Worm (Caenorhabditis elegans) whole organism, L4 larva: ENCODE data around the gene myrf-1.
"Not testable (repeated sequence)": the region's sequence is repeated elsewhere in the genome, so short reads cannot be mapped to it uniquely, and the experiment has no call there.

ENCODE experiments used
- D1046.2 ChIP-seq: fragments of 200-800 bp; sonication (Bioruptor generic); IDR thresholded peaks from 2 replicates; pipeline ENCODE4 v1.3.6; 2022; ENCODE audit warnings: missing genetic modification characterization, missing compliant biosample characterization
- aly-2 ChIP-seq: sonication (generic microtip); optimal IDR thresholded peaks from 2 replicates; lab custom pipeline; 2018; ENCODE audit warnings: missing biosample characterization, missing genetic modification characterization
- ama-1 ChIP-seq: fragments of 150-350 bp; optimal IDR thresholded peaks from 2 replicates; lab custom pipeline; 2014; ENCODE audit warnings: inconsistent platforms, mixed read lengths
- ceh-20 ChIP-seq: fragments of 200-800 bp; sonication (Bioruptor generic); IDR thresholded peaks from 2 replicates; pipeline ENCODE4 v1.3.6; 2022; ENCODE audit warnings: missing genetic modification reagents, missing genetic modification characterization, missing compliant biosample characterization
- ceh-28 ChIP-seq: fragments of 150-350 bp; optimal IDR thresholded peaks from 2 replicates; lab custom pipeline; 2014; ENCODE audit warnings: missing biosample characterization, missing genetic modification reagents, missing genetic modification characterization
- ceh-62 ChIP-seq: sonication (generic microtip); optimal IDR thresholded peaks from 2 replicates; lab custom pipeline; 2017; ENCODE audit warnings: missing biosample characterization, missing genetic modification characterization
- daf-16 ChIP-seq, 3 experiments: sonication (generic microtip); optimal IDR thresholded peaks; 2 replicates each; lab custom pipeline; 2016 to 2017; ENCODE audit warnings: missing genetic modification characterization in 3 of 3, missing genetic modification reagents in 3 of 3, mild to moderate bottlenecking in 2 of 3, missing compliant biosample characterization in 2 of 3, missing biosample characterization in 1 of 3, moderate library complexity in 1 of 3
- daf-19 ChIP-seq: fragments of 200-800 bp; sonication (Bioruptor generic); conservative IDR thresholded peaks from 2 replicates; pipeline ENCODE4 v1.3.6; 2022; ENCODE audit warnings: missing genetic modification characterization, missing compliant biosample characterization
- daf-8 ChIP-seq: fragments of 200-800 bp; sonication (Bioruptor generic); IDR thresholded peaks from 2 replicates; pipeline ENCODE4 v1.3.6; 2022; ENCODE audit warnings: missing genetic modification characterization, missing compliant biosample characterization
- dmd-8 ChIP-seq: fragments of 200-800 bp; sonication (Bioruptor generic); IDR thresholded peaks from 2 replicates; pipeline ENCODE4 v1.3.6; 2022; ENCODE audit warnings: missing genetic modification characterization, missing compliant biosample characterization
- dmd-9 ChIP-seq: fragments of 200-800 bp; sonication (Bioruptor generic); IDR thresholded peaks from 2 replicates; pipeline ENCODE4 v1.3.6; 2022; ENCODE audit warnings: missing genetic modification reagents, missing genetic modification characterization, missing compliant biosample characterization
- dve-1 ChIP-seq: sonication (generic microtip); optimal IDR thresholded peaks from 2 replicates; lab custom pipeline; 2017; ENCODE audit warnings: antibody characterized with exemption, mild to moderate bottlenecking, missing genetic modification characterization, missing compliant biosample characterization; ENCODE audit not compliant: insufficient read depth
- egl-43 ChIP-seq: fragments of 200-800 bp; sonication (Bioruptor generic); IDR thresholded peaks from 2 replicates; pipeline ENCODE4 v1.3.6; 2022; ENCODE audit warnings: missing genetic modification reagents, missing genetic modification characterization, missing compliant biosample characterization
- fos-1 ChIP-seq: fragments of 150-350 bp; optimal IDR thresholded peaks from 2 replicates; lab custom pipeline; 2014; ENCODE audit warnings: missing biosample characterization, missing genetic modification characterization
- hif-1 ChIP-seq, 2 experiments: sonication (generic microtip); optimal IDR thresholded peaks; 2 replicates each; lab custom pipeline; 2016 to 2017; ENCODE audit warnings: missing compliant biosample characterization in 2 of 2, missing genetic modification characterization in 2 of 2, missing genetic modification reagents in 2 of 2, missing genotype in 2 of 2, mild to moderate bottlenecking in 1 of 2
- lim-7 ChIP-seq: fragments of 200-800 bp; sonication (Bioruptor generic); IDR thresholded peaks from 2 replicates; pipeline ENCODE4 v1.3.6; 2022; ENCODE audit warnings: missing genetic modification characterization, missing compliant biosample characterization
- lin-13 ChIP-seq: fragments of 150-350 bp; optimal IDR thresholded peaks from 2 replicates; lab custom pipeline; 2014; ENCODE audit warnings: missing biosample characterization, missing genetic modification reagents, missing genetic modification characterization
- lsy-2 ChIP-seq, 2 experiments: fragments of 150-350 bp in 1 of 2; sonication (generic microtip) in 1 of 2; optimal IDR thresholded peaks; 2 replicates each; lab custom pipeline; 2014 to 2017; ENCODE audit warnings: missing biosample characterization in 2 of 2, missing genetic modification characterization in 2 of 2
- madf-9 ChIP-seq: fragments of 200-800 bp; sonication (Bioruptor generic); conservative IDR thresholded peaks from 2 replicates; pipeline ENCODE4 v1.3.6; 2022; ENCODE audit warnings: missing genetic modification reagents, missing genetic modification characterization, missing compliant biosample characterization
- mdl-1 ChIP-seq, 2 experiments: fragments of 150-350 bp in 1 of 2; sonication (generic microtip) in 1 of 2; optimal IDR thresholded peaks; 2 replicates each; lab custom pipeline; 2014 to 2017; ENCODE audit warnings: missing biosample characterization in 2 of 2, missing genetic modification characterization in 2 of 2
- mep-1 ChIP-seq: fragments of 150-350 bp; sonication (generic microtip); optimal IDR thresholded peaks from 3 replicates; lab custom pipeline; 2014; ENCODE audit warnings: missing biosample characterization, missing genetic modification characterization
- mes-2 ChIP-seq: sonication (generic microtip); optimal IDR thresholded peaks from 2 replicates; lab custom pipeline; 2016; ENCODE audit warnings: missing genotype, mild to moderate bottlenecking, missing genetic modification characterization, missing compliant biosample characterization; ENCODE audit not compliant: poor library complexity, severe bottlenecking
- nhr-10 ChIP-seq: fragments of 150-350 bp; optimal IDR thresholded peaks from 2 replicates; lab custom pipeline; 2014; ENCODE audit warnings: missing biosample characterization, missing genetic modification characterization
- nhr-11 ChIP-seq: fragments of 150-350 bp; optimal IDR thresholded peaks from 2 replicates; lab custom pipeline; 2014; ENCODE audit warnings: missing biosample characterization, missing genetic modification characterization
- nhr-28 ChIP-seq: fragments of 150-350 bp; optimal IDR thresholded peaks from 2 replicates; lab custom pipeline; 2014; ENCODE audit warnings: missing biosample characterization, missing genetic modification characterization
- nhr-6 ChIP-seq: fragments of 150-350 bp; optimal IDR thresholded peaks from 2 replicates; lab custom pipeline; 2014; ENCODE audit warnings: missing biosample characterization, missing genetic modification characterization
- nhr-76 ChIP-seq: fragments of 150-350 bp; optimal IDR thresholded peaks from 2 replicates; lab custom pipeline; 2014; ENCODE audit warnings: missing biosample characterization, missing genetic modification characterization
- nhr-77 ChIP-seq: fragments of 150-350 bp; optimal IDR thresholded peaks from 2 replicates; lab custom pipeline; 2014; ENCODE audit warnings: missing biosample characterization, missing genetic modification characterization
- pqm-1 ChIP-seq: sonication (generic microtip); optimal IDR thresholded peaks from 2 replicates; lab custom pipeline; 2017; ENCODE audit warnings: missing biosample characterization, missing genetic modification characterization
- sdz-12 ChIP-seq: fragments of 200-800 bp; sonication (Bioruptor generic); optimal IDR thresholded peaks from 2 replicates; lab custom pipeline; 2018; ENCODE audit warnings: mild to moderate bottlenecking, missing genetic modification characterization, missing compliant biosample characterization
- spr-3 ChIP-seq: fragments of 200-800 bp; sonication (Bioruptor generic); optimal IDR thresholded peaks from 2 replicates; lab custom pipeline; 2018; ENCODE audit warnings: mild to moderate bottlenecking, missing genetic modification characterization, missing compliant biosample characterization
- tag-97 ChIP-seq: fragments of 200-800 bp; sonication (Bioruptor generic); IDR thresholded peaks from 2 replicates; pipeline ENCODE4 v1.3.6; 2022; ENCODE audit warnings: missing genetic modification characterization, missing compliant biosample characterization
- tra-1 ChIP-seq: fragments of 200-800 bp; sonication (Bioruptor generic); IDR thresholded peaks from 2 replicates; pipeline ENCODE4 v1.3.6; 2022; ENCODE audit warnings: missing genetic modification reagents, missing genetic modification characterization, missing compliant biosample characterization
- unc-39 ChIP-seq: sonication (generic microtip); optimal IDR thresholded peaks from 2 replicates; lab custom pipeline; 2017; ENCODE audit warnings: missing biosample characterization, missing genetic modification characterization
- unc-62 ChIP-seq, 3 experiments: fragments of 150-350 bp in 1 of 3; sonication (generic microtip); optimal IDR thresholded peaks in 2 of 3; peaks in 1 of 3; 1 replicate in 1 of 3; 2 replicates in 2 of 3; lab custom pipeline; 2014 to 2017; ENCODE audit warnings: missing biosample characterization in 3 of 3, missing genetic modification characterization in 3 of 3, missing genetic modification reagents in 3 of 3, missing genotype in 1 of 3
- vab-7 ChIP-seq: fragments of 200-800 bp; sonication (Bioruptor generic); IDR thresholded peaks from 2 replicates; pipeline ENCODE4 v1.3.6; 2022; ENCODE audit warnings: missing genetic modification reagents, missing genetic modification characterization, missing compliant biosample characterization

The myrf-1 gene

ce11 chrII:10494467-10494866, 7.9 kb downstream of the myrf-1 start, which contains the start of gene ZK666.14:
ZK666.14 (plus strand) TSS chrII:10494767.
- TF ChIP-seq daf-19 (GFP tag; lab: Robert Waterston, UW) = no peak
- TF ChIP-seq unc-62 (GFP tag; optimal IDR thresholded peaks at IDR 0.05 in 1 of 2; lab: Kevin White, UChicago) = no peak
- no peak for TF ChIP-seq unc-62 (tag; optimal IDR thresholded peaks at IDR 0.05; lab: Kevin White, UChicago)
- no peak for TF ChIP-seq spr-3 (GFP tag; lab: Kevin White, UChicago)
- no peak for TF ChIP-seq ceh-20 (GFP tag; lab: Robert Waterston, UW)
- TF ChIP-seq aly-2 (tag; lab: Kevin White, UChicago) = no peak
- no peak for TF ChIP-seq dmd-9 (GFP tag; lab: Robert Waterston, UW)
- TF ChIP-seq ceh-62 = no peak
- no peak for TF ChIP-seq fos-1 (tag; lab: Kevin White, UChicago)
- no peak for TF ChIP-seq tra-1 (GFP tag; lab: Robert Waterston, UW)
- no peak for TF ChIP-seq nhr-76 (tag; lab: Kevin White, UChicago)
- no peak for TF ChIP-seq mes-2 (tag; lab: Kevin White, UChicago)
- TF ChIP-seq mdl-1 (tag; optimal IDR thresholded peaks at IDR 0.05; lab: Kevin White, UChicago) = no peak
- TF ChIP-seq daf-8 = no peak
- no peak for TF ChIP-seq ama-1 (lab: Kevin White, UChicago)

- TF ChIP-seq egl-43 (GFP tag; lab: Robert Waterston, UW); unc-62 (GFP tag; optimal IDR thresholded peaks at IDR 0.05 in 1 of 2; lab: Kevin White, UChicago); unc-62 (tag; optimal IDR thresholded peaks at IDR 0.05; lab: Kevin White, UChicago); tag-97 (GFP tag; lab: Robert Waterston, UW): not testable (repeated sequence)
Observed at ce11 chrII:10493034-10493433, 9.3 kb downstream of the myrf-1 start, which contains the start of gene ZK666.8. ZK666.8 (minus strand) TSS chrII:10493134.

ce11 chrII:10490329-10490728, 12.0 kb downstream of the myrf-1 start, which contains the start of gene clec-61:
clec-61 (minus strand) TSS chrII:10490537.
- TF ChIP-seq hif-1 (tag; optimal IDR thresholded peaks at IDR 0.05; lab: Kevin White, UChicago) (no peak), nhr-28 (tag; lab: Kevin White, UChicago) (peak; percentile 58), nhr-77 (tag; lab: Kevin White, UChicago) (no peak), daf-16 (GFP tag; optimal IDR thresholded peaks at IDR 0.05; lab: Kevin White, UChicago) (no peak), daf-16 (tag; optimal IDR thresholded peaks at IDR 0.05; lab: Kevin White, UChicago) (peak; percentile 87), D1046.2 (GFP tag; lab: Robert Waterston, UW) (no peak), pqm-1 (peak; percentile 23), dmd-8 (GFP tag; lab: Robert Waterston, UW) (no peak), dve-1 (tag; lab: Kevin White, UChicago) (peak; percentile 18)
- TF ChIP-seq, all 104 proteins: peak for 4

ce11 chrII:10486738-10487137, 15.6 kb downstream of the myrf-1 start, which contains the start of gene ZK666.15:
ZK666.15 (plus strand) TSS chrII:10487038.
- TF ChIP-seq mep-1 (tag; lab: Kevin White, UChicago) (no peak), unc-39 (tag; lab: Kevin White, UChicago) (no peak), madf-9 (GFP tag; lab: Robert Waterston, UW) (no peak), nhr-76 (tag; lab: Kevin White, UChicago) (no peak), lim-7 (GFP tag; lab: Robert Waterston, UW) (no peak), nhr-6 (no peak), nhr-10 (tag; lab: Kevin White, UChicago) (no peak), vab-7 (no peak), sdz-12 (no peak), nhr-11 (tag; lab: Kevin White, UChicago) (no peak), daf-16 (GFP tag; optimal IDR thresholded peaks at IDR 0.05; lab: Kevin White, UChicago) (no peak), daf-16 (tag; optimal IDR thresholded peaks at IDR 0.05; lab: Kevin White, UChicago) (no peak), lin-13 (GFP tag; lab: Kevin White, UChicago) (no peak), ceh-28 (no peak), lsy-2 (tag; optimal IDR thresholded peaks at IDR 0.05; lab: Kevin White, UChicago) (no peak)
